Worm (Caenorhabditis elegans): ENCODE data around the gene set-22.

Gene set-22

DNA sequence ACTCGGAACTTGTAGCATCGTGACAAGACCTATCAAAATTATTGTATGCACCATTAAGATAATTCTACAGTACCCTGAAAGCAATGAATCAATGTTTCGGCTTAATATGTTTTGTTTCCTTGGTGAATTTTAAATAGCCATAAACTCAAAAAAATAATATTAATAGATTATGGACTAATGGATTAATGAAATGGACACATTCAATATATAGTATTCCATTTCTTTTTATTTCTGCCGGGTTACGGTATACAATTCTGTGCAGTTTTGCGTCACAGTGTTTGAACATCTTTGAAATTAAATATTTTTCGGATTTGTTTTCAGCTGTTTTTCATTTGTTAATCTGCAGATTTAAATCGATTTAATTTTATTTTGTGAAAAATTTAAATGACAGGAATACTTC is at the start of gene set-22:
Gene set-22 (plus strand): TSS at position 301 of the 400 bp plus-strand sequence.
- TF ChIP-seq him-1 (tag; optimal IDR thresholded peaks at IDR 0.05) (no peak), W03F9.2 (tag; optimal IDR thresholded peaks at IDR 0.05) (no peak), dao-5 (tag; optimal IDR thresholded peaks at IDR 0.05) (no peak)

ce11 chrV:10387412-10387811 is 49.3 kb upstream of the set-22 start:
- no peak for TF ChIP-seq W03F9.2 (tag; optimal IDR thresholded peaks at IDR 0.05)
- no peak for TF ChIP-seq him-1 (tag; optimal IDR thresholded peaks at IDR 0.05)
- no peak for TF ChIP-seq dao-5 (tag; optimal IDR thresholded peaks at IDR 0.05)

ce11 chrV:10388318-10388717 is 48.4 kb upstream of the set-22 start, which contains the start of gene AC3.5:
Gene AC3.5, plus strand, starts transcription at chrV:10388527.
- TF ChIP-seq W03F9.2 (tag; optimal IDR thresholded peaks at IDR 0.05) (no peak), dao-5 (tag; optimal IDR thresholded peaks at IDR 0.05) (no peak), him-1 (tag; optimal IDR thresholded peaks at IDR 0.05) (no peak)

DNA sequence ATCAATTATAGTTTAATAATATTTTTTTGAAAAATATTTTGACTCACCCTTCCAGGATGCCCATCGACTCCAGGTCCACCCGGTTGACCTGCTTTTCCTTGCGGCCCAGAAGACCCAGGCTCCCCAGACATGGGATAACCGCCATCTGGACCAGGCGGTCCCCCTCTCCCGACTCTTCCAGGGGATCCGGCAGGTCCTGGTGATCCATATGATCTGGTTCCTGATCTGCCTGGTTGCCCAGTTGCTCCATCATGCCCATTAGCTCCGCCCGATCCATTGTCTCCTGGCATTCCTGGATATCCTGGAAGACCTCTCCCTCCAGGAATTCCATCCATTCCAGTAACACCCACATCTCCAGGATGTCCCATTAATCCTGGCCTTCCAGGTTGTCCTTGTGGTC is 43.0 kb upstream of the set-22 start:
- TF ChIP-seq W03F9.2 (tag; optimal IDR thresholded peaks at IDR 0.05) (no peak), him-1 (tag; optimal IDR thresholded peaks at IDR 0.05) (no peak), dao-5 (tag; optimal IDR thresholded peaks at IDR 0.05) (no peak)

DNA sequence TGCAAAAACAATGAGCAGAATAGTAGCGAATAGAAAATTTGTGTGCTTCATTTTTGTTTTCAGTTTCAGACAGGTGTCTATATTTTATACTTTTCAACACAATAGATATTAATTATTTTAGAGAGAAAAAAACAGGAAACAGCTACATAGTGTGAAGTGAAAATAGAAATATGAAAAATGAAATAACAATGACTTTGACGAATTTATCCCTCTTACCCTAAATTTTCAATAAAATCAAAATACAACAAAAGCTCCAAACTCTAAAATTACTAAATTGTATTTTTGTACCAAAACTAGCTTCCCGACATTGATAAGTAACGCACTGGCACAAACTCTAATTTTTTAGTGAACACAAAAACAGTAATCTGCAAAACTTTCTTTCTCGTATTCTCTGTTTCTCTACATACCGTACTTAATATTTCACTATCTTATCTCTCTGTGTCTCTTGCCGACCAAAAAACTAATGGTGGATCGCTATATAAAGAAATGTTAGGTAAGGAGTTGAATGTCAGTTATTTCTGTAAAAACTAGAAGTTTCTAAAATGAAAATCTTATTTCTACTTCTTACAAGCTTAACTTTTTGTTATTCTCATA is 41.4 kb upstream of the set-22 start, which contains the start of the genes col-151 and ugt-1:
Gene col-151 (minus strand): TSS at position 51 of the 594 bp plus-strand sequence.
Gene ugt-1 (plus strand): TSS at position 491 of the 594 bp plus-strand sequence.
- no peak for TF ChIP-seq him-1 (tag; optimal IDR thresholded peaks at IDR 0.05)
- no peak for TF ChIP-seq dao-5 (tag; optimal IDR thresholded peaks at IDR 0.05)
- no peak for TF ChIP-seq W03F9.2 (tag; optimal IDR thresholded peaks at IDR 0.05)

ce11 chrV:10398431-10398830 is 38.3 kb upstream of the set-22 start, which contains the start of gene ugt-2:
Gene ugt-2, plus strand, starts transcription at chrV:10398801.
- TF ChIP-seq W03F9.2 (tag; optimal IDR thresholded peaks at IDR 0.05) (no peak), him-1 (tag; optimal IDR thresholded peaks at IDR 0.05) (no peak), dao-5 (tag; optimal IDR thresholded peaks at IDR 0.05) (no peak)

DNA sequence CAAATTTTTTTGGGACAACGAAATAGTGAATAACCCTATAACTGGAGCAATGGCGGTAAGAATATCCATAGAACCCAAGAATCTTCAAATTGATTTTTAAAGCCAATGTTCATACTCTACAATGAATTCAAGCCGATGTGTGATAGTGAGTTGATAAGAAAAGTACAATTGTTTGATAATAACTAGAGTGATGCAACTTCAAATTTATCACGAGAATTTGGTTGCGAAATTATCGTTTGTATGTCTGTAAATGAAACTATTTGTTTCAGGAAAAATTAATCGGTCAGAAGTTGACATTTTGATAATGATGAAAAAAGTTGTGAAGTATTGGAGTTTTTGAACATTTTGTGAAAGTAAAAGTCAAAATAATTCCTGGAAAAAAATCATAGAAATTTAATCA is 37.4 kb upstream of the set-22 start:
- TF ChIP-seq him-1 (tag; optimal IDR thresholded peaks at IDR 0.05), result no peak
- no peak for TF ChIP-seq dao-5 (tag; optimal IDR thresholded peaks at IDR 0.05)
- TF ChIP-seq W03F9.2 (tag; optimal IDR thresholded peaks at IDR 0.05), result no peak

DNA sequence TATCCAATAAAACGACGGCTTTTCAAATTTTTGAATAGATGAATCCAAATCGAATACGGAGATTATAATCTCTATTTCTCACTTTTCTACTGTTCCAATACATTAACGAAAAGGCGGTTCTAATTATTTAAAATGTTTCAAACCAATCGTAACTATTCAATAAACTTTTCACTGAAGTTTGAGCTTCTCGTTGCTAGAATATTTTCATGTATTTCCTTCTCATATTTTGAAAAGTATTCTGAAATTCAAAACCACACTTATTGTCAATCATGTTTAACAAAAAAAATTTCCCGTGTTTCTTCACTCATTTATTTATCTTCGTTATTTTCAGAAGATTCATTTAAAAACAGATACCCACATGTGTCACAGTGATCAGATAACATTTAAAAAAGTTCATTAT is 33.9 kb upstream of the set-22 start, which contains the start of gene F15H10.8:
Gene F15H10.8 (minus strand): TSS at position 101 of the 400 bp plus-strand sequence.
- TF ChIP-seq W03F9.2 (tag; optimal IDR thresholded peaks at IDR 0.05), result no peak
- TF ChIP-seq him-1 (tag; optimal IDR thresholded peaks at IDR 0.05), result no peak
- TF ChIP-seq dao-5 (tag; optimal IDR thresholded peaks at IDR 0.05), result no peak

DNA sequence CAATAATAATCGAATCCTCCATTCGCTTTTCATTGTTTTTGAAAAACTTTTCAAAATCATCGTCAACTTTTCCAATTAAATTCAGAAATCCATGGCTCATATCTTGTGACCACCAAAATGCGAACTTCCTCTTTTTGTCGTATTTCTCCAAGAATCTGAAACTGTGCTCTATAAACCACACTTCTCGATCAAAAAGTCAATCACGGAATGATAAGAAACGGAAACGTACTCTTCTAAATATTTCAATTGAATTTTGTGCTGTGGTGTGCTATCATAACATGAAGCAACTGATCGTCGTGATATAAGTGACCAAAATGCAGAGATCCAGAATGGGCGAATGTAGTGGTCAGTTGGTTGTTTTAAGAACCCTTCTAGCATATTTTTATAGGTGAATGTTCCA is 32.0 kb upstream of the set-22 start:
- TF ChIP-seq W03F9.2 (tag; optimal IDR thresholded peaks at IDR 0.05) (no peak), him-1 (tag; optimal IDR thresholded peaks at IDR 0.05) (no peak), dao-5 (tag; optimal IDR thresholded peaks at IDR 0.05) (no peak)

ce11 chrV:10406313-10406712 is 30.4 kb upstream of the set-22 start, which contains the start of gene F15H10.7:
Gene F15H10.7, minus strand, starts transcription at chrV:10406413.
- TF ChIP-seq dao-5 (tag; optimal IDR thresholded peaks at IDR 0.05), result no peak

ce11 chrV:10410030-10410713 is 26.5 kb upstream of the set-22 start, which contains the start of gene F15H10.12:
Gene F15H10.12, minus strand, starts transcription at chrV:10410080.
- TF ChIP-seq W03F9.2 (tag; optimal IDR thresholded peaks at IDR 0.05) (no peak), dao-5 (tag; optimal IDR thresholded peaks at IDR 0.05) (no peak), him-1 (tag; optimal IDR thresholded peaks at IDR 0.05) (no peak)

DNA sequence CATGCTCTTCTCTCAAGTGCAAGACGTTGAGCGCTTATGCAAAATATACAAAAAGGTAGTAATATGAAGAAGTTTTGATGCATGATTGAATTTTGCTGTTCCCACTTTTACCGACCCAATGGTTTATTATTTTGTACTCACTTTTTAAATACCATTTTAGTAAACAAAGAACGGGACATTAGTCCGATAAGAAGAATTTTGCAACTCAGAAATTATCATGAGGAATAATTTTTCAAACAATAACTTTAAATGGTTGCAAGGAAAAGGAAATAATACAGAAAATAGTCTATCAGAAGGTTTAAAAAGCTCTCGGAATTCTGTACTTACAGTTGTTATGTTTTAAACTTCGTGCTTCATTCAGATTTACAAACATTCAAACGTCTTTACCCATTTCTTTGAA is 22.1 kb upstream of the set-22 start, which contains the start of gene F15H10.9:
Gene F15H10.9 (minus strand): TSS at position 101 of the 400 bp plus-strand sequence.
- TF ChIP-seq W03F9.2 (tag; optimal IDR thresholded peaks at IDR 0.05) (no peak), dao-5 (tag; optimal IDR thresholded peaks at IDR 0.05) (no peak), him-1 (tag; optimal IDR thresholded peaks at IDR 0.05) (no peak)

- no peak for TF ChIP-seq dao-5 (tag; optimal IDR thresholded peaks at IDR 0.05)
- no peak for TF ChIP-seq him-1 (tag; optimal IDR thresholded peaks at IDR 0.05)
- no peak for TF ChIP-seq W03F9.2 (tag; optimal IDR thresholded peaks at IDR 0.05)
Observed at ce11 chrV:10416925-10417324, 19.8 kb upstream of the set-22 start, which contains the start of gene F15H10.10. Gene F15H10.10, minus strand, starts transcription at chrV:10417025.

DNA sequence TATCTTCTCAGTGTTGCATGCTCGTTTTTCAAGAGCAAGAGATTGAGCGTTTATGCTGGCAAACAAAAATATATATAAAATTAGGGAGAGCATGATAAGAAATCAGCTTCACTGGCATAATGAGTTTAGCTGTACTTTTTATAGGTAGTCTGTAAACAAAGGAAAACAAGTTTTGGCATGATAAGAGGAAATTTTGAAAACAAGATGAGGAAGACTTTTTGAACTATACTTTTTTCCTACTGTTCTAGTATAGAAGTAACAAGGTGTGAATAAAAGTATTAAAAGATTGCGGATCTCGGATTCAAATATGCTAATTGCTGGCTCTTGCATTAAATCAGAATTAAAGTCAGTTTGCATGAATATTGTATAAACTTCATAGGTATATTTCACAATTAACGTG is 17.8 kb upstream of the set-22 start, which contains the start of gene F15H10.5:
Gene F15H10.5 (minus strand): TSS at position 101 of the 400 bp plus-strand sequence.
- TF ChIP-seq W03F9.2 (tag; optimal IDR thresholded peaks at IDR 0.05) (no peak), dao-5 (tag; optimal IDR thresholded peaks at IDR 0.05) (no peak), him-1 (tag; optimal IDR thresholded peaks at IDR 0.05) (no peak)
